Worm (Caenorhabditis elegans) whole organism, dauer: ENCODE measurements around the gene catp-5.

Experiments used
- unc-62 ChIP-seq: sonication (generic microtip); optimal IDR thresholded peaks from 2 replicates; lab custom pipeline; 2017; ENCODE audit warnings: missing biosample characterization, missing genetic modification reagents, missing genetic modification characterization

Gene catp-5

DNA sequence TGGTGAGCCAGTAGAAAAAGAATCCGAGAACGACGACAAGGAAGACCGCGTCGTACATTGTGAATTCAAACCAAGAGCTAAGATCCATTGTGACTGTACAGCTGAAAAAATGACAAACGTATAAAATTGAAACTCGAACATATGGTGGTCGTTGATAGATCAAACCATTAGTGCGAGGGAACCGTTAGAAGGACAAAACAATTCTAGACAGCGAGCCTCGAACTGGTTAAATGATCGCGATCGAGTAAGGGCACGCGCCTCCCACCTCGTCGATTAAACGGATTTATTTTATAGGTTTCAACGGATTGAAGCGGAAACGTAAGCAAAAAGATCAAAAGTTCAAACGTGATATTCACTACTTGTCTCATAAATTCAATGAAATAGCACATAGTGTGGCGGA is 10.2 kb downstream of the catp-5 start, which contains the start of gene vem-1:
Gene vem-1, minus strand, starts transcription at position 101 of the 400 bp plus-strand sequence.
- TF ChIP-seq unc-62 (GFP tag; lab: Kevin White, UChicago) = no peak

- TF ChIP-seq unc-62 (GFP tag; lab: Kevin White, UChicago) = no peak
Measured at ce11 chrX:8086725-8087641, 11.7 kb downstream of the catp-5 start.

- no peak for TF ChIP-seq unc-62 (GFP tag; lab: Kevin White, UChicago)
Measured at ce11 chrX:8086450-8086724, 12.3 kb downstream of the catp-5 start, which contains the start of gene dao-3. dao-3 (minus strand) TSS chrX:8086550.

DNA sequence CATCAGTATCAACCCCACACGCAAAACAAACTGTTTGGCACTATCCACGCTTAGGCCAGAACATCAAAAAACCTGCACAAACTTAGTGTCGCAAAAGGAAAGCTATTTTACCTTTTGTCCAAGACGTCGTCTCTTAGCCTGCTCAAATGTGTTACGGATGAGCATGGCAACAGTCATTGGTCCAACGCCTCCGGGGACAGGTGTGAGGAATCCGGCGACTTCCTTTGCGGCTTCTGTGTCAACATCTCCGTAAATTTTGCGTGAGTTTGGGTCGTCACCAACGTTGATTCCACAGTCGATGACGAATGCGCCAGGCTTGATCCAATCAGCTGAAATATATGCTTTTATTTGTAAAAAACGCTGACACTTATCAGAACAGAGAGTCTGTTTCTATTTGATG is 14.0 kb downstream of the catp-5 start:
- TF ChIP-seq unc-62 (GFP tag; lab: Kevin White, UChicago) = no peak

- no peak for TF ChIP-seq unc-62 (GFP tag; lab: Kevin White, UChicago)
Measured at ce11 chrX:8083919-8084318, 14.7 kb downstream of the catp-5 start, which contains the start of gene K07E3.4. K07E3.4 (minus strand) TSS chrX:8084018.

ce11 chrX:8083330-8083729 is 15.3 kb downstream of the catp-5 start:
- no peak for TF ChIP-seq unc-62 (GFP tag; lab: Kevin White, UChicago)

- TF ChIP-seq unc-62 (GFP tag; lab: Kevin White, UChicago) = no peak
Measured at ce11 chrX:8082703-8083102, 16.0 kb downstream of the catp-5 start.

ce11 chrX:8078899-8079298 is 19.8 kb downstream of the catp-5 start:
- TF ChIP-seq unc-62 (GFP tag; lab: Kevin White, UChicago) = no peak

DNA sequence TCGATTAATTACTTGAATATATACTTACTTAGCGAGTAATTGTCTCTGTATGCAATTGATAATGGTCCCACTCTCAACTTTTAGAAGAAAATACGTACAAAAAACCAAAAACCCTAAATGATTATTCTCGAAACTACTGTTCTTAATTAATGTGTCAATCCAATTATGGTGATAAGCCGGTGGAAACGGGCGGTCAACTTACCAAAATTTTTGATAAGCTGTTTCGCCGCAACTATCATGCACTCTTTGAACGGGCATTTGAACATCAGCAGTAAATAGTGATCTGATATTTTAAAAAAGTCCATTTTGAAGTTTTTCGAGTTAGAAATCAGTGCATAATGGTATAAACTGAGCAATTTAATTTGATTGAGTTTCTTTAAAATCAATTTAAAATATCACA is 20.3 kb downstream of the catp-5 start:
- no peak for TF ChIP-seq unc-62 (GFP tag; lab: Kevin White, UChicago)

ce11 chrX:8077748-8078147 is 20.9 kb downstream of the catp-5 start, which contains the start of gene C46F2.1:
C46F2.1 (plus strand) TSS chrX:8078048.
- no peak for TF ChIP-seq unc-62 (GFP tag; lab: Kevin White, UChicago)

ce11 chrX:8074527-8074926 is 24.1 kb downstream of the catp-5 start:
- TF ChIP-seq unc-62 (GFP tag; lab: Kevin White, UChicago) = no peak

DNA sequence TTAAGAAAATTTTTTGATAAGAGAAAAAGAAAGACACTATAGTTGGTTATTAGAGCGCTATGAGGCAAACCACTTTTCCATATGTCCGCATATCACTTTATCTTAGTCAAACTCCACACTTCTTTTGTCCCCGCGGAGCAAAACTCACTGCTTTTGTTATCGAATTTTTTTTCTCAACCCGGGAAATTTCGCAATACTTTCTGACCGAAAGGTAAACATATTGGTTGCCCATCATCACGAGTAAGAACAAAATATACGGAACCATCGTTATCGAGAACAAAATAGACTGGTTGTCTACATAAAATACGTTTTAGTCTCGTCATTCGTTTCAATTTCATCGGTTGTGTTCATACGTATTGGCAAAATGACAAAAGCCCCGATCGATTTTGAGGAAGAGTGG is 29.4 kb downstream of the catp-5 start, which contains the start of gene C18A11.1:
Gene C18A11.1, plus strand, starts transcription at position 36 of the 400 bp plus-strand sequence.
- no peak for TF ChIP-seq unc-62 (GFP tag; lab: Kevin White, UChicago)

DNA sequence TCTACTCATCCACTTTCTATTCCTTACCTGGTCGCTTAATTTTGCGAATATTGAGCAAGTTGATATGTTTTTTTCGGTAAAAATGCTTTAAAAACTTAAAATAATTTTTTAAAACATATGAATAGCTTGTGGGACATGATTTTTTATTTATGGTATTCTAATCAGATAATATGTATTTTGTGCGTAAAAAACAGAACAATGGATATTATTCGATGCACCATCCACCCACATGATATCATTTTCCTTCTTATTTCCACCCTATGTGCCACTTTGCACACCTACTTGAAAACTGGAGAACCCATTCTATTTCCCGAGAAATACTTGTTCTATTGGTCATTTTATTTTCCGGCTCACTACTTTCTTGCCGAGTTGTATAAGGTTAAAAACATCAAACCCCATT is 31.4 kb downstream of the catp-5 start, which contains the start of gene C18A11.2:
Gene C18A11.2, plus strand, starts transcription at position 301 of the 400 bp plus-strand sequence.
- TF ChIP-seq unc-62 (GFP tag; lab: Kevin White, UChicago) = no peak

DNA sequence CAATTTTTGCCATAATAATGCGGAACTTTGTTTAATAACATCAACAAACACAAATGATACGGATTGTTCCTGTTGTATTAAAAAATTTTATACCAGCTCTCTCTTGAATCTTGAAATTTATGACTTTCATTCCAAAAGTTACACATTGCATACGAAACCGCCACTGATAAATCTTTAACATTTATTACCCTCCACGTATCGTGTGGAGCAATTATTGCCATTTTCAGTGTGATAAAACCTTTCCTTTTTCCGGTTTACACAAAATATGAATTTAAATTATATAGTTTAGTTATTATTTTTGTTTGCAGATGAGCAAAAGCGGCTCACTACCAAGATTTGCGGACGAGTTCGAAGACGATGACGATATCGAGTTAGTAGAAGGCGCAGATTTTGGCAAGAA is 37.8 kb downstream of the catp-5 start, which contains the start of gene C18A11.3:
Gene C18A11.3, plus strand, starts transcription at position 301 of the 400 bp plus-strand sequence.
- no peak for TF ChIP-seq unc-62 (GFP tag; lab: Kevin White, UChicago)

DNA sequence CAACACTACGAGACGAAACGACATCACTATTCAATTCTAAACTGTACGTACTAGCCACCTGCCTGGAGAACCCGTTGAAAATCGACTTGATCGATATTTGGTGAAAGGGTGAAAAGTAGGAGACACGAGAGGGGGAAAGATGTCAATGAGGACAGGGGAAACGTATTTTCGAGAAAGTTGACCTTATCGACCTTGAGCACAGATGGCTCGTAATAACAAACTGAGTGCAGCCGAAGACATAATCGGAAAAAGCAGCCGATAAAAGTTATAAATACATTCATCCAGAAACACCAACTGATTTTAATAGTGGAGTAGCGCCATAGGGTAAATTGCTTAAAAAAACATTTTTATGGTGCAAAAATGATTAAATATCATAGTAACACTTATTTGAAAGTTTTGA is 38.7 kb downstream of the catp-5 start:
- no peak for TF ChIP-seq unc-62 (GFP tag; lab: Kevin White, UChicago)

ce11 chrX:8057791-8058270 is 40.8 kb downstream of the catp-5 start, which contains the start of gene dim-1:
dim-1 (minus strand) TSS chrX:8058220.
- no peak for TF ChIP-seq unc-62 (GFP tag; lab: Kevin White, UChicago)
